Worm (Caenorhabditis elegans) whole organism, L2 larva: ENCODE data around the gene fard-1.
A peak's percentile ranks its signal among the peaks of the same experiment; 100 is the strongest.

Experiments used
- C34F6.9 ChIP-seq: fragments of 150-350 bp; optimal IDR thresholded peaks from 2 replicates; lab custom pipeline; 2014; ENCODE audit warnings: missing biosample characterization, missing genetic modification characterization
- F13H6.1 ChIP-seq: sonication (generic microtip); optimal IDR thresholded peaks from 2 replicates; lab custom pipeline; 2016; ENCODE audit warnings: missing genetic modification characterization, missing compliant biosample characterization
- R02D3.7 ChIP-seq: fragments of 150-350 bp; optimal IDR thresholded peaks from 2 replicates; lab custom pipeline; 2014; ENCODE audit warnings: missing biosample characterization, missing genetic modification characterization
- ZK546.5 ChIP-seq: sonication (generic microtip); optimal IDR thresholded peaks from 2 replicates; lab custom pipeline; 2017; ENCODE audit warnings: missing biosample characterization, missing genetic modification characterization
- alr-1 ChIP-seq: fragments of 150-350 bp; optimal IDR thresholded peaks from 2 replicates; lab custom pipeline; 2014; ENCODE audit warnings: missing biosample characterization, missing genetic modification characterization
- aly-2 ChIP-seq: fragments of 150-350 bp; optimal IDR thresholded peaks from 2 replicates; lab custom pipeline; 2014; ENCODE audit warnings: missing biosample characterization, missing genetic modification characterization
- ceh-16 ChIP-seq: fragments of 150-350 bp; optimal IDR thresholded peaks from 2 replicates; lab custom pipeline; 2014; ENCODE audit warnings: missing biosample characterization, missing genetic modification characterization
- ceh-82 ChIP-seq: fragments of 150-350 bp; optimal IDR thresholded peaks from 2 replicates; lab custom pipeline; 2014; ENCODE audit warnings: missing biosample characterization, missing genetic modification characterization
- egl-27 ChIP-seq: sonication (generic microtip); optimal IDR thresholded peaks from 3 replicates; lab custom pipeline; 2017; ENCODE audit warnings: missing biosample characterization, missing genetic modification reagents, missing genetic modification characterization
- elt-1 ChIP-seq: fragments of 150-350 bp; optimal IDR thresholded peaks from 2 replicates; lab custom pipeline; 2014; ENCODE audit warnings: missing biosample characterization, missing genetic modification characterization
- elt-3 ChIP-seq: sonication (generic microtip); optimal IDR thresholded peaks from 2 replicates; lab custom pipeline; 2017; ENCODE audit warnings: missing biosample characterization, missing genetic modification characterization
- gmeb-1 ChIP-seq: fragments of 150-350 bp; optimal IDR thresholded peaks from 2 replicates; lab custom pipeline; 2014; ENCODE audit warnings: missing biosample characterization, missing genetic modification characterization
- lsy-2 ChIP-seq, 2 experiments: fragments of 150-350 bp in 1 of 2; sonication (generic microtip) in 1 of 2; optimal IDR thresholded peaks; 2 replicates each; lab custom pipeline; 2014 to 2017; ENCODE audit warnings: missing biosample characterization in 2 of 2, missing genetic modification characterization in 2 of 2
- mab-5 ChIP-seq: fragments of 150-350 bp; optimal IDR thresholded peaks from 2 replicates; lab custom pipeline; 2014; ENCODE audit warnings: missing biosample characterization, missing genetic modification characterization
- mbf-1 ChIP-seq: sonication (generic microtip); optimal IDR thresholded peaks from 2 replicates; lab custom pipeline; 2017; ENCODE audit warnings: missing biosample characterization, missing genetic modification characterization
- nhr-10 ChIP-seq: sonication (generic microtip); optimal IDR thresholded peaks from 2 replicates; lab custom pipeline; 2017; ENCODE audit warnings: missing biosample characterization, missing genetic modification characterization
- nhr-11 ChIP-seq: fragments of 150-350 bp; optimal IDR thresholded peaks from 2 replicates; lab custom pipeline; 2014; ENCODE audit warnings: missing biosample characterization, missing genetic modification characterization
- nhr-12 ChIP-seq: fragments of 150-350 bp; optimal IDR thresholded peaks from 2 replicates; lab custom pipeline; 2014; ENCODE audit warnings: missing biosample characterization, missing genetic modification characterization
- nhr-129 ChIP-seq: fragments of 150-350 bp; optimal IDR thresholded peaks from 2 replicates; lab custom pipeline; 2014; ENCODE audit warnings: missing biosample characterization, missing genetic modification characterization
- nhr-21 ChIP-seq: fragments of 150-350 bp; optimal IDR thresholded peaks from 2 replicates; lab custom pipeline; 2014; ENCODE audit warnings: missing biosample characterization, missing genetic modification characterization
- nhr-23 ChIP-seq: fragments of 150-350 bp; optimal IDR thresholded peaks from 2 replicates; lab custom pipeline; 2014; ENCODE audit warnings: missing biosample characterization, missing genetic modification reagents, missing genetic modification characterization
- nhr-237 ChIP-seq: fragments of 150-350 bp; optimal IDR thresholded peaks from 2 replicates; lab custom pipeline; 2014; ENCODE audit warnings: missing biosample characterization, missing genetic modification characterization
- nhr-6 ChIP-seq: fragments of 150-350 bp; optimal IDR thresholded peaks from 2 replicates; lab custom pipeline; 2014; ENCODE audit warnings: missing biosample characterization, missing genetic modification characterization
- nhr-77 ChIP-seq: fragments of 150-350 bp; optimal IDR thresholded peaks from 2 replicates; lab custom pipeline; 2014; ENCODE audit warnings: missing biosample characterization, missing genetic modification characterization
- sma-3 ChIP-seq: sonication (generic microtip); optimal IDR thresholded peaks from 2 replicates; lab custom pipeline; 2016; ENCODE audit warnings: missing genetic modification reagents, missing genetic modification characterization, missing compliant biosample characterization
- sma-9 ChIP-seq, 2 experiments: fragments of 150-350 bp in 1 of 2; sonication (generic microtip) in 1 of 2; optimal IDR thresholded peaks; 2 replicates each; lab custom pipeline; 2014 to 2016; ENCODE audit warnings: missing genetic modification characterization in 2 of 2, mild to moderate bottlenecking in 1 of 2, missing biosample characterization in 1 of 2, missing compliant biosample characterization in 1 of 2, missing genetic modification reagents in 1 of 2, moderate library complexity in 1 of 2
- snpc-4 ChIP-seq: fragments of 150-350 bp; optimal IDR thresholded peaks from 2 replicates; lab custom pipeline; 2014; ENCODE audit warnings: missing biosample characterization, missing genetic modification characterization
- unc-39 ChIP-seq: fragments of 150-350 bp; optimal IDR thresholded peaks from 2 replicates; lab custom pipeline; 2014; ENCODE audit warnings: missing biosample characterization, missing genetic modification characterization
- unc-55 ChIP-seq: fragments of 150-350 bp; sonication (generic microtip); optimal IDR thresholded peaks from 3 replicates; lab custom pipeline; 2014; ENCODE audit warnings: missing biosample characterization, missing genetic modification reagents, missing genetic modification characterization
- unc-62 ChIP-seq: fragments of 150-350 bp; optimal IDR thresholded peaks from 2 replicates; lab custom pipeline; 2014; ENCODE audit warnings: missing biosample characterization, missing genetic modification reagents, missing genetic modification characterization
- zag-1 ChIP-seq: fragments of 150-350 bp; optimal IDR thresholded peaks from 2 replicates; lab custom pipeline; 2014; ENCODE audit warnings: missing biosample characterization, missing genetic modification characterization
- ztf-1 ChIP-seq: fragments of 200-800 bp; sonication (Bioruptor generic); conservative IDR thresholded peaks from 2 replicates; pipeline ENCODE4 v1.3.6; 2022; ENCODE audit warnings: missing genetic modification characterization, missing compliant biosample characterization
- ztf-11 ChIP-seq: sonication (generic microtip); optimal IDR thresholded peaks from 2 replicates; lab custom pipeline; 2017; ENCODE audit warnings: missing biosample characterization, missing genetic modification characterization
- ztf-4 ChIP-seq: fragments of 150-350 bp; optimal IDR thresholded peaks from 2 replicates; lab custom pipeline; 2014; ENCODE audit warnings: missing biosample characterization, missing genetic modification characterization

The fard-1 gene

DNA sequence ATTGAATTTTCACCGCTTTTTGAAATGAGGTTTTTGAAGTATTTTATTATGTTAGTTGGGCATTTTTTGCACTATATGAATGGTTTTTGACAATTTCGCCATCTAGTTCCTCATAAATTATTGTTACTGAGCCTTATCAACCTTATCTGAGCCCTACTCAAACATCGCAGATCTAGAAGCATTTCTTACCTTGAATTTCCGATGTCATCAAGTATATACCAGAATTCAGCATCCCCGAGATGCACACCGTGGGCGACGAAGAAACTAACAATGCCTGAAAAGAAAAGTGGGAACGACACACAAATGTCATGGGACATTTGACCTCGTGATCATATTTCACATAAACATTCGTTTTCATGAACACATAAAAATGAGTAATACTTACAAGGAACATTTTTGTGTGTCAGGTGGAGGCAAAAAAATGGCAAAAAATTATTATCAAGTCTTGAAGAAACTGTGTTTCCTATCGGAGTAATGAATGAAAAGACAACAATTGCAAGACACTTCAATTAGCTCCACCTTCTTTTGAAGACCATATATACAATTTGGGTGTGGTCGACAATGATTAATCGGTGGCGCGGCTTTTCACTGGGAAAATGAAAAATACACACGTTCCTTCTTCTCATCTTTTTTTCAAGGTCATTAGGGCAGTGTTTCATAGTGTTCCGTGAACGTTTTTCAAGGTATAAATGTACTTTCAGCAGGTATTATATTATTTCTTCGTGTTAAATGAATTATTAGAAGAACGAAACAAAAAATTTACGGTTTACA, 39.3 kb downstream of the fard-1 start (continued):
- TF ChIP-seq R02D3.7 (tag; lab: Kevin White, UChicago), result no peak
- no peak for TF ChIP-seq gmeb-1 (tag; lab: Kevin White, UChicago)

ce11 chrX:2975421-2975820, 42.3 kb downstream of the fard-1 start:
- TF ChIP-seq unc-55, result no peak
- no peak for TF ChIP-seq ceh-16 (tag; lab: Kevin White, UChicago)
- TF ChIP-seq mbf-1 (tag; lab: Kevin White, UChicago), result no peak
- no peak for TF ChIP-seq nhr-77 (tag; lab: Kevin White, UChicago)
- TF ChIP-seq unc-62 (GFP tag; lab: Kevin White, UChicago), result no peak
- TF ChIP-seq snpc-4 (tag; lab: Kevin White, UChicago), result no peak
- TF ChIP-seq ztf-4 (tag; lab: Kevin White, UChicago), result peak; percentile 8
- TF ChIP-seq mab-5 (tag; lab: Kevin White, UChicago), result peak; percentile 77
- no peak for TF ChIP-seq F13H6.1 (tag; lab: Kevin White, UChicago)
- TF ChIP-seq nhr-12, result no peak
- no peak for TF ChIP-seq nhr-23 (tag; lab: Kevin White, UChicago)
- peak; percentile 49 for TF ChIP-seq nhr-129
- no peak for TF ChIP-seq elt-3
- TF ChIP-seq nhr-237 (tag; lab: Kevin White, UChicago), result no peak
- TF ChIP-seq lsy-2 (tag; optimal IDR thresholded peaks at IDR 0.05; lab: Kevin White, UChicago), result peak in 1 of 2 experiments; percentile 12
- no peak for TF ChIP-seq unc-39
- TF ChIP-seq sma-9 (GFP tag; optimal IDR thresholded peaks at IDR 0.05; lab: Kevin White, UChicago), result peak; percentile 37
- no peak for TF ChIP-seq sma-9 (tag; optimal IDR thresholded peaks at IDR 0.05; lab: Kevin White, UChicago)
- no peak for TF ChIP-seq zag-1
- TF ChIP-seq, all 48 proteins: peak for 5

ce11 chrX:2976148-2976547, 43.0 kb downstream of the fard-1 start, which contains the start of gene aakg-3:
TSS of gene aakg-3 (plus strand) at chrX:2976448.
- TF ChIP-seq mbf-1 (tag; lab: Kevin White, UChicago), result no peak
- TF ChIP-seq sma-9 (GFP tag; optimal IDR thresholded peaks at IDR 0.05; lab: Kevin White, UChicago), result no peak
- no peak for TF ChIP-seq sma-9 (tag; optimal IDR thresholded peaks at IDR 0.05; lab: Kevin White, UChicago)
- no peak for TF ChIP-seq C34F6.9 (tag; lab: Kevin White, UChicago)
- no peak for TF ChIP-seq alr-1 (tag; lab: Kevin White, UChicago)
- no peak for TF ChIP-seq nhr-10 (tag; lab: Kevin White, UChicago)
- TF ChIP-seq ztf-11, result no peak
- no peak for TF ChIP-seq snpc-4 (tag; lab: Kevin White, UChicago)
- TF ChIP-seq mab-5 (tag; lab: Kevin White, UChicago), result no peak
- TF ChIP-seq R02D3.7 (tag; lab: Kevin White, UChicago), result no peak
- no peak for TF ChIP-seq zag-1
- no peak for TF ChIP-seq nhr-21
- TF ChIP-seq nhr-12, result no peak
- TF ChIP-seq lsy-2 (tag; optimal IDR thresholded peaks at IDR 0.05; lab: Kevin White, UChicago), result no peak
- TF ChIP-seq elt-1 (tag; lab: Kevin White, UChicago), result no peak

DNA sequence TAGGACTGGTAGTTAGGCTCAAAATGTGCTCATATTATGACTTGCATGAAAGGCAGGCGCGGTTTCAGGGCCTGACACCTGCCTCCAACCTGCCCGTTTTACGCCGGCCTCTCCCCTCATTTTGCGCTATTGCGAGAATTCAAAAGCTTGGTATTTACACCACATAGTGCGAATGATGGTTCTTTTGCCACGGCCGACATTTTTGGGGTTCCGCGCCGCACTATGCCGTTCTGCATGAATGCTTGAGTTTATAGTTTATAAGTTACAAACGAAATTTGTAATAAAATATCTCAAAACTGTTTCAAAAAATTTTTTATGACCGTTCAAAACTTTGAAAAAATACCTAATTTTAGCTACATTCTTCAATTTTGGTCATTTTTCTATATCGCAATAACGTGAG, 44.9 kb downstream of the fard-1 start:
- TF ChIP-seq elt-1 (tag; lab: Kevin White, UChicago), result no peak
- TF ChIP-seq snpc-4 (tag; lab: Kevin White, UChicago), result peak; percentile 7
- TF ChIP-seq zag-1, result no peak

DNA sequence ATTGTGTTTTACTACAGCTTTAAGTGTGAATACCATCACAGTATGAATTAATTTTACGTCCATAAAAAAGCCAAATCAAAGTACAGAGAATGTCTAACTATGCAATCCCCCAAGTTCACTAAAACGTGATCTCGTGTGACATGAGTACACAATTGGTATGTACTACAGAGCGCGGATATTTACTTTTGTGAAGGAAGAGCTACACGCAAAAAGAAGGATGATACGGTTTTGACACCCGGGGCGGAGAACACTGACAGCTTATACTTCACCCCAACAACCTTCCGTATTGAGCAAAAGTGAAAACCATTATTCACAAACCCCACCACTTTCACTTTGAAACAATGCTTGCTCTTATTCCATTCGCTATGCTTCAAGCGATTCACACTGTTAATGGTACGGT, 48.6 kb downstream of the fard-1 start, which contains the start of gene nspg-5:
Gene nspg-5, plus strand, starts transcription at position 301 of the 400 bp plus-strand sequence.
- TF ChIP-seq lsy-2 (tag; optimal IDR thresholded peaks at IDR 0.05; lab: Kevin White, UChicago), result no peak
- TF ChIP-seq egl-27, result no peak
- no peak for TF ChIP-seq sma-3 (GFP tag; lab: Kevin White, UChicago)
- no peak for TF ChIP-seq nhr-11
- no peak for TF ChIP-seq nhr-77 (tag; lab: Kevin White, UChicago)
- no peak for TF ChIP-seq nhr-21
- no peak for TF ChIP-seq aly-2 (tag; lab: Kevin White, UChicago)
- TF ChIP-seq ZK546.5, result no peak
- TF ChIP-seq ceh-82 (tag; lab: Kevin White, UChicago), result no peak
- TF ChIP-seq nhr-6, result no peak
- TF ChIP-seq ztf-1 (GFP tag; lab: Robert Waterston, UW), result no peak
- no peak for TF ChIP-seq sma-9 (GFP tag; optimal IDR thresholded peaks at IDR 0.05; lab: Kevin White, UChicago)
- no peak for TF ChIP-seq sma-9 (tag; optimal IDR thresholded peaks at IDR 0.05; lab: Kevin White, UChicago)
- no peak for TF ChIP-seq zag-1
